Fruit fly (Drosophila melanogaster): ENCODE data around the gene RpL7.
A peak's percentile ranks its signal among the peaks of the same experiment; 100 is the strongest.

Gene RpL7

DNA sequence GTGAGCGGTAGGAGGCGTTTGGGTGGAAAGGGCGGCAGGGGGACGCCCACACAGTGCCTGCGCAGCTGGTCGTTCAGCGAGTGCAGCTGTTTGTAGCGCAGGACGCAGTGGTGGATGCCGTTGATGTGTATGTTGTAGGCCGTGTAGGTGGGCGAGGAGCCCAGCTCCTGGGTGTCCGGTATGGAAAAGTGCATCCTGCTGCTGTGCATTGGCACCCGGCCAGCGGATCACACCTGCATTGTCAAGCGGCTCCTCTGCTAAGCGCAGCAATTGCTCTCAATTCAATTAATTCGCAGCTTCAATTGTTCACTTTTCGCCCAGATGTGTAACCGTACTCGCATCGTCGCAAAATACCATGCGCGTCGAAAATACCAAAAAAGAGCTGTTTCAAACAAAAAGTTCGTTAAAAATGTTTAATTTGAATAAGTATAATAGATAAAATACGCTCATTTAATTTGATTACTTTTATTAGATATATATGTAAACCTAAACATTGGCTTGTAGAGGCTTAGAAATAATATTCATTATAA is 5.9 kb downstream of the RpL7 start, which contains the start of gene Snx17:
Gene Snx17 (minus strand): TSS at position 329 of the 530 bp plus-strand sequence.
- TF ChIP-seq CG6854 (GFP tag; optimal IDR thresholded peaks at IDR 0.05) (no peak), CG6276 (GFP tag; optimal IDR thresholded peaks at IDR 0.05) (no peak), ss (GFP tag; optimal IDR thresholded peaks at IDR 0.05) (no peak), Eip78C (GFP tag) (no peak), acj6 (GFP tag; optimal IDR thresholded peaks at IDR 0.05) (no peak), CG11902 (GFP tag; optimal IDR thresholded peaks at IDR 0.05) (no peak), fkh (GFP tag; optimal IDR thresholded peaks at IDR 0.05) (no peak), CG6163 (GFP tag; IDR thresholded peaks at IDR 0.05) (no peak), esn (GFP tag; optimal IDR thresholded peaks at IDR 0.05) (no peak)

DNA sequence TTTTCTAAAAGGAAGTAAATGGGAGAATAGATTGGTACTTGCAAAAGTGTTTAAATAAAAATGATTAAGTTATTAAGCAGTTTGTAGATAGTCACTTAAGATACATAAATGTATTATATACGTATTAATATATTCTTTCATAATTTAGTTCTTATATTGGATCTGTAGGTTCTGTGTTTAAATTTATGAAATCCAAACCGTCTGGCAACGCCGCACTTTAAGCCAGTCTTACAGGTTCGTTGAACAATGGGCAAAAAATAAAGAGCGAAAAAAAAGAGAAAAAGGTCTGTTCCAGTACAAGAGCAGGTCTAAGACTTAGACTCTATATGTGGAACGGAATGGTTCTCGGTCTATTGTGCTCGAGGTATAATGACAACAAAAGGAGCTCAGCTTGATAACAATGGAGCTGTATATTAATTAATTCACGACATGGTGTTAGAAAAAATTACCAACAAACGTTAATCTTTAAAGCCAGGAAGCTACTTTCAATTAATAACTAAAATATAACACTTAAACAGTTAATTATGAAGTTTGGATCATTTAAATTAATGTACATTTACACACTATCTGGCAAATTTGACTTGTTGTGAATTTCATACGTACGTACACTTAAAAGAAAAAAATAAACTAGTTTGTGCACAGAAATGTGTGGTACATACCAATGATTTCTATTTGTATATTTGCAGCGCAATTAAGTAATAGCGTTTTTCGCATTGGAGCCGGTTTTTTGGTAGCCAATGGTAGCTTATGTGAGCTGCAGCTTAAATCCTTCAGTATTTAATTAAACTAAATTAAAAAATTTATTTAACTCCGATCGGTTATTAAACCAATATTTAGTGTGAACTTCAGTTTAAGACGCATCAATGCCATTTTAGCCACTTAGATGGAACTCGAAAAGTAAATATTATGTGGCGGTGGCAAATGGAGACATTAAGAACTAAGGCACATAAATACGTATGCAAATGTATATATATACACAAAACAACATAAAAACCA is 8.3 kb downstream of the RpL7 start, which contains the start of gene CG5731:
Gene CG5731 (minus strand): TSS at position 946 of the 996 bp plus-strand sequence.
- TF ChIP-seq CG7368 (GFP tag; optimal IDR thresholded peaks at IDR 0.05) (no peak), fkh (GFP tag; optimal IDR thresholded peaks at IDR 0.05) (peak; percentile 41), CG10631 (GFP tag; optimal IDR thresholded peaks at IDR 0.05) (peak; percentile 31), CG11294 (GFP tag; IDR thresholded peaks at IDR 0.05) (no peak), Eip78C (GFP tag) (peak; percentile 70)

DNA sequence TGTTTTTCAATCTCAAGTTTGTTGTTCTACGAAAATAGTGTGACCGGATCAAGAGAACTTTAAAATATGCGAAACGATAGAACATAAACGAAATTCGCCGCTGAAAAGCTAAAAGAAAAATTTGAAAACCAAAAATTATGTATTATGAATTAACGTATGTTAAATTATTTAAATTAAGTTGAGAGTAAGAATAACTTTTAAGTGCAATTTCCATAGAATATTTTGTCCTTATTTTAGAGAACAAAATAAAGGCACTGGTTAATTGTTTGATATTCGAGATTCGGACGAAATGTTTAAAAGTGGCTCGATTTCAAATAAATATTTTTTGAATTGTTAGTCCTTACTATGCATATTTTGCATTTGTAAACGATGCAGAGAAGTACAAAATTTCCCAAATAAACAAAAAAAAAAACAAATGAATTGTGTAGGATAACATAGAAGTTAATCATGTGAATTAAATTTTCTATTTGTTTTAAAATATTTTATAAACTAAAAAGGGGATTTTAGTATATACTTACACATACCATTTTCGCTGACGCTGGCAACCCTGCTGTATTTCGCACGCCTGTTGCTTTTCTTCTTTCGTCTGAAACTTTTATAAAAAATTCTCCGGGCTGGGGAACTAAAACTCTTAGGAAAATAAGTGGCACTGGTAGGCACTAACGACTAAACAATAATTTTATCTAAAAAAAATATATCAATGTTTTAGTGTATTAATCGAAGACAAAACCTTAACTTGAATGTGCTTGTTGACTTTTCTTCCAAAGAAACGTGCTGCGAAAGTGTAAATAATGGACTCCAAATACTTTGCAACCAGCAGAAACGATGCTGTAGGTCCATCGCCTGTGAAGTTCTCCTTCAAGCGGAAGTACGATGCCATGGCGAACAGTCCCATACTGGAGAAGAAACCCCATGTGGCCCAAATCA is 10.1 kb downstream of the RpL7 start, which contains the start of the genes CG5727 and ath:
Gene CG5727 (minus strand): TSS at position 51 of the 927 bp plus-strand sequence.
Gene ath (plus strand): TSS at position 513 of the 927 bp plus-strand sequence.
- peak; percentile 73 for TF ChIP-seq fkh (GFP tag; optimal IDR thresholded peaks at IDR 0.05)
- TF ChIP-seq Hr4 (GFP tag; optimal IDR thresholded peaks at IDR 0.05), result no peak
- TF ChIP-seq CG11762 (GFP tag; optimal IDR thresholded peaks at IDR 0.05; ENCODE audit: insufficient read depth), result peak; percentile 0
- peak; percentile 44 for TF ChIP-seq CG3032 (tag; optimal IDR thresholded peaks at IDR 0.05)
- TF ChIP-seq cyc (GFP tag; optimal IDR thresholded peaks at IDR 0.05), result no peak
- no peak for TF ChIP-seq Met (GFP tag; optimal IDR thresholded peaks at IDR 0.05)
- TF ChIP-seq fd59A (GFP tag; optimal IDR thresholded peaks at IDR 0.05), result no peak
- TF ChIP-seq esn (GFP tag; optimal IDR thresholded peaks at IDR 0.05), result peak; percentile 18
- TF ChIP-seq CG10669 (GFP tag; optimal IDR thresholded peaks at IDR 0.05), result no peak
- peak; percentile 71 for TF ChIP-seq Eip78C (GFP tag)

DNA sequence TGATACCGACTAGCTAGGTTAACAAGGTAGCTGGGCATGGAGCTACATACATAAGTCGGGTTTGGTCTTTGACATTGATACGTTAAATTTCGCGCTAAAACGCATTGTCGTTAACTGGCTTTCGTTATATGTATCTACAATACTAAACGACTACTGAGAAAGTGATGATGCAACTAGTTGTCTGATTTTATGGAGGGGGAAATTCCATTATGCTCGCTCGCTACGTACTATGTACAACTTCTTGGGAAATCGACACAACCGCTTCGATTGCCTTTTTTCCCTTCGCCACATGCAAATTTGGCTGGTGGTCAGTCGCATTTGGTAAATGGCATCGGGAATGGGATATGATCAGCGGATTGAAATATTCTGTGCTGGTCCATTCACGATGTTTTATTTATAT is 19.2 kb downstream of the RpL7 start:
- TF ChIP-seq fkh (GFP tag; optimal IDR thresholded peaks at IDR 0.05) (peak; percentile 6), CG6276 (GFP tag; optimal IDR thresholded peaks at IDR 0.05) (no peak)

DNA sequence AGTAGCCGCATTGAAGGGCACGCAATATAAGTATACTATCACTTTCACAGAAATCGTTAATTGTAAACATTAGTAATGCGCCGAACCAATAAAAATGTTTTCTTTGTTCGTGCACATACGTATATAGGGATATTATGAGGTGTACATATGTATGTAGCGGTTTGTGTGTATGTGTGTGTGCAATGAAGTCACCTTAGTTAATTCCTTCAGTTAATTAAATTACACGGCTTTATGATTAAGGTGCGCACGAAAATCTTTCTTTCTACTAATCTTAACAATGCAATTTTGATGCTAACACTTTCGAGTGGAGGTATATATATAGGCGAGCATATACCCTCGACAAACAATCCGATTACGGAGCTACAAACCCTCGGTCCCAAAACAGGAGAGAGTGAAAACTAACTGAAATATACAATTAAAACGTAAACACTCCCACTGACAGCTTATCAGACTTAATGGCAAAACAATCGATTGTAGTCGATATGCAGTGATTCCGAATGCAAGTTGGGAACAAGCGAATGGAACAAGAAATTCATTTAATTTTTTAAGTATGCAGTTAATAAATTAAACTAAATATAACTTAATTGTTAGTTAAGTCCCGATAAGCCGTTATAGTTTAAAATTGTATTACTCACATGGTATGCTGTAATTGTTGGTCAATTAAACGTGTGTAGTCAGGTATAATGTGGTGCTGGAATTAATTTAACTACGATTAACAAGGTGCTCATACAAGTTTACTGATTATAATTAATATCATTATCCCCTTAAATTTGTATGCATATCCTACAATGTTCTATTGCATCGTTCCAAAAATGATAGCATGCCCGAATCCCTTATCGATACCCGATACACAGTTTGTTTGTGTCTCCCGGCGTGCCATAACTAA is 19.9 kb downstream of the RpL7 start, which contains the start of the genes Npc1a and Prosalpha6:
Gene Npc1a (minus strand): TSS at position 716 of the 886 bp plus-strand sequence.
Gene Prosalpha6 (plus strand): TSS at position 851 of the 886 bp plus-strand sequence.
- no peak for TF ChIP-seq CG1621 (tag; optimal IDR thresholded peaks at IDR 0.05)
- no peak for TF ChIP-seq CG6276 (GFP tag; optimal IDR thresholded peaks at IDR 0.05)
- no peak for TF ChIP-seq CG6854 (GFP tag; optimal IDR thresholded peaks at IDR 0.05)
- TF ChIP-seq Hr39 (GFP tag; optimal IDR thresholded peaks at IDR 0.05), result no peak
- no peak for TF ChIP-seq salr (GFP tag; optimal IDR thresholded peaks at IDR 0.05)
- TF ChIP-seq lz (GFP tag; optimal IDR thresholded peaks at IDR 0.05), result peak; percentile 21
- TF ChIP-seq CG31627 (GFP tag; optimal IDR thresholded peaks at IDR 0.05), result peak; percentile 19
- peak; percentile 43 for TF ChIP-seq Blimp-1 (GFP tag; optimal IDR thresholded peaks at IDR 0.05)
- peak; percentile 32 for TF ChIP-seq cyc (GFP tag; optimal IDR thresholded peaks at IDR 0.05)
- TF ChIP-seq Eip78C (GFP tag), result peak; percentile 76
- TF ChIP-seq vri (GFP tag; optimal IDR thresholded peaks at IDR 0.05), result peak; percentile 51
- no peak for TF ChIP-seq CG6792 (GFP tag; optimal IDR thresholded peaks at IDR 0.05)
- peak; percentile 15 for TF ChIP-seq fkh (GFP tag; optimal IDR thresholded peaks at IDR 0.05)
- TF ChIP-seq esn (GFP tag; optimal IDR thresholded peaks at IDR 0.05), result peak; percentile 35
- peak; percentile 18 for TF ChIP-seq CG3032 (tag; optimal IDR thresholded peaks at IDR 0.05)
- TF ChIP-seq Ets96B (tag; optimal IDR thresholded peaks at IDR 0.05), result no peak
- TF ChIP-seq Smox (GFP tag; optimal IDR thresholded peaks at IDR 0.05), result no peak
- TF ChIP-seq achi (GFP tag; optimal IDR thresholded peaks at IDR 0.05), result peak; percentile 76
- peak; percentile 12 for TF ChIP-seq Eip93F (GFP tag; optimal IDR thresholded peaks at IDR 0.05)
- peak; percentile 75 for TF ChIP-seq Sox14 (GFP tag; optimal IDR thresholded peaks at IDR 0.05)
- no peak for TF ChIP-seq Ets21C (GFP tag; optimal IDR thresholded peaks at IDR 0.05)
- TF ChIP-seq CG8632 (GFP tag; optimal IDR thresholded peaks at IDR 0.05), result no peak
